Worm (Caenorhabditis elegans) whole organism, young adult: ENCODE measurements around the gene nduf-11.

Experiments
- B0019.2 ChIP-seq: fragments of 200-800 bp; sonication (Bioruptor generic); conservative IDR thresholded peaks from 2 replicates; pipeline ENCODE4 v1.3.6; 2022; ENCODE audit warnings: missing genetic modification reagents, missing genetic modification characterization, missing compliant biosample characterization
- B0035.1 ChIP-seq: sonication (generic microtip); optimal IDR thresholded peaks from 2 replicates; lab custom pipeline; 2016; ENCODE audit warnings: missing genetic modification characterization, mild to moderate bottlenecking, missing compliant biosample characterization, missing genotype, missing genetic modification reagents
- C17E4.6 ChIP-seq: fragments of 200-800 bp; sonication (Bioruptor generic); IDR thresholded peaks from 2 replicates; pipeline ENCODE4 v1.3.6; 2022; ENCODE audit warnings: missing genetic modification reagents, missing genetic modification characterization, missing compliant biosample characterization
- D2030.7 ChIP-seq: fragments of 200-800 bp; sonication (Bioruptor generic); IDR thresholded peaks from 2 replicates; pipeline ENCODE4 v1.3.6; 2022; ENCODE audit warnings: missing genetic modification reagents, missing genetic modification characterization, missing compliant biosample characterization
- F22D6.2 ChIP-seq: sonication (generic microtip); optimal IDR thresholded peaks from 2 replicates; lab custom pipeline; 2016; ENCODE audit warnings: mild to moderate bottlenecking, missing genetic modification characterization, missing compliant biosample characterization
- F23B12.7 ChIP-seq: sonication (generic microtip); optimal IDR thresholded peaks from 2 replicates; lab custom pipeline; 2017; ENCODE audit warnings: missing genetic modification characterization, mild to moderate bottlenecking, missing compliant biosample characterization, antibody characterized with exemption, moderate library complexity; ENCODE audit not compliant: insufficient read depth
- F39B2.1 ChIP-seq: fragments of 200-800 bp; sonication (Bioruptor generic); IDR thresholded peaks from 2 replicates; pipeline ENCODE4 v1.3.6; 2022; ENCODE audit warnings: missing genetic modification reagents, missing genetic modification characterization, missing compliant biosample characterization
- ZK185.1 ChIP-seq: sonication (generic microtip); optimal IDR thresholded peaks from 2 replicates; lab custom pipeline; 2016; ENCODE audit warnings: mild to moderate bottlenecking, missing genetic modification characterization, missing compliant biosample characterization; ENCODE audit not compliant: poor library complexity, severe bottlenecking
- akir-1 ChIP-seq: fragments of 200-800 bp; sonication (Bioruptor generic); optimal IDR thresholded peaks from 2 replicates; lab custom pipeline; 2018; ENCODE audit warnings: mild to moderate bottlenecking, missing genetic modification characterization, moderate library complexity, missing compliant biosample characterization
- bed-1 ChIP-seq: fragments of 200-800 bp; sonication (Bioruptor generic); IDR thresholded peaks from 2 replicates; pipeline ENCODE4 v1.3.6; 2022; ENCODE audit warnings: missing genetic modification reagents, missing genetic modification characterization, missing compliant biosample characterization
- cebp-1 ChIP-seq, 2 experiments: fragments of 200-800 bp in 1 of 2; sonication (Bioruptor generic) in 1 of 2; sonication (generic microtip) in 1 of 2; IDR thresholded peaks in 1 of 2; optimal IDR thresholded peaks in 1 of 2; 2 replicates each; pipeline versions ENCODE4 v1.3.6 to Lab custom; 2017 to 2022; ENCODE audit warnings: missing compliant biosample characterization in 2 of 2, missing genetic modification characterization in 2 of 2, mild to moderate bottlenecking in 1 of 2, missing genetic modification reagents in 1 of 2, moderate library complexity in 1 of 2
- ceh-79 ChIP-seq: sonication (generic microtip); optimal IDR thresholded peaks from 2 replicates; lab custom pipeline; 2017; ENCODE audit warnings: mild to moderate bottlenecking, missing genetic modification characterization, missing compliant biosample characterization
- ceh-91 ChIP-seq: fragments of 200-800 bp; sonication (Bioruptor generic); IDR thresholded peaks from 2 replicates; pipeline ENCODE4 v1.3.6; 2022; ENCODE audit warnings: missing genetic modification reagents, missing genetic modification characterization, missing compliant biosample characterization
- dox-1 ChIP-seq: fragments of 200-800 bp; sonication (Bioruptor generic); IDR thresholded peaks from 2 replicates; pipeline ENCODE4 v1.3.6; 2022; ENCODE audit warnings: missing genetic modification reagents, missing genetic modification characterization, missing compliant biosample characterization
- dpff-1 ChIP-seq: sonication (generic microtip); optimal IDR thresholded peaks from 2 replicates; lab custom pipeline; 2017; ENCODE audit warnings: mild to moderate bottlenecking, missing genetic modification characterization, missing compliant biosample characterization
- dpl-1 ChIP-seq: fragments of 150-350 bp; optimal IDR thresholded peaks from 2 replicates; lab custom pipeline; 2014; ENCODE audit warnings: missing biosample characterization, missing genetic modification reagents, missing genetic modification characterization
- egl-44 ChIP-seq: fragments of 200-800 bp; sonication (Bioruptor generic); IDR thresholded peaks from 2 replicates; pipeline ENCODE4 v1.3.6; 2022; ENCODE audit warnings: missing genetic modification reagents, missing genetic modification characterization, missing compliant biosample characterization
- ets-4 ChIP-seq: fragments of 200-800 bp; sonication (Bioruptor generic); optimal IDR thresholded peaks from 2 replicates; lab custom pipeline; 2018; ENCODE audit warnings: mild to moderate bottlenecking, missing genetic modification characterization, missing compliant biosample characterization
- hlh-12 ChIP-seq: sonication (generic microtip); optimal IDR thresholded peaks from 2 replicates; lab custom pipeline; 2016; ENCODE audit warnings: missing genetic modification characterization, missing compliant biosample characterization
- hmg-1.2 ChIP-seq: fragments of 200-800 bp; sonication (Bioruptor generic); IDR thresholded peaks from 2 replicates; pipeline ENCODE4 v1.3.6; 2022; ENCODE audit warnings: missing genetic modification reagents, missing genetic modification characterization, missing compliant biosample characterization
- let-526 ChIP-seq: fragments of 200-800 bp; sonication (Bioruptor generic); IDR thresholded peaks from 2 replicates; pipeline ENCODE4 v1.3.6; 2022; ENCODE audit warnings: missing genetic modification reagents, missing genetic modification characterization, missing compliant biosample characterization
- lin-35 ChIP-seq, 3 experiments: fragments of 150-350 bp in 2 of 3; sonication (generic microtip) in 1 of 3; optimal IDR thresholded peaks; 2 replicates each; lab custom pipeline; 2014 to 2018; ENCODE audit warnings: missing biosample characterization in 3 of 3, missing genetic modification characterization in 3 of 3, missing genetic modification reagents in 3 of 3
- lir-1 ChIP-seq: fragments of 200-800 bp; sonication (Bioruptor generic); conservative IDR thresholded peaks from 2 replicates; pipeline ENCODE4 v1.3.6; 2022; ENCODE audit warnings: missing genetic modification reagents, missing genetic modification characterization, missing compliant biosample characterization
- lsl-1 ChIP-seq: fragments of 200-800 bp; sonication (Bioruptor generic); optimal IDR thresholded peaks from 2 replicates; lab custom pipeline; 2018; ENCODE audit warnings: mild to moderate bottlenecking, missing genetic modification characterization, moderate library complexity, missing compliant biosample characterization
- madf-6 ChIP-seq: fragments of 200-800 bp; sonication (Bioruptor generic); IDR thresholded peaks from 2 replicates; pipeline ENCODE4 v1.3.6; 2022; ENCODE audit warnings: missing genetic modification reagents, missing genetic modification characterization, missing compliant biosample characterization
- nfya-1 ChIP-seq: sonication (generic microtip); optimal IDR thresholded peaks from 2 replicates; lab custom pipeline; 2017; ENCODE audit warnings: antibody characterized with exemption, missing compliant biosample characterization, missing genetic modification characterization, borderline replicate concordance; ENCODE audit not compliant: insufficient read depth
- nfyb-1 ChIP-seq: fragments of 200-800 bp; sonication (Bioruptor generic); IDR thresholded peaks from 2 replicates; pipeline ENCODE4 v1.3.6; 2022; ENCODE audit warnings: missing genetic modification reagents, missing genetic modification characterization, missing compliant biosample characterization
- nhr-120 ChIP-seq: fragments of 200-800 bp; sonication (Bioruptor generic); IDR thresholded peaks from 2 replicates; pipeline ENCODE4 v1.3.6; 2022; ENCODE audit warnings: missing genetic modification characterization, missing compliant biosample characterization
- nhr-80 ChIP-seq: sonication (generic microtip); optimal IDR thresholded peaks from 2 replicates; lab custom pipeline; 2016; ENCODE audit warnings: missing genetic modification characterization, missing compliant biosample characterization
- nhr-90 ChIP-seq: sonication (generic microtip); optimal IDR thresholded peaks from 2 replicates; lab custom pipeline; 2016; ENCODE audit warnings: missing genotype, mild to moderate bottlenecking, missing genetic modification characterization, missing compliant biosample characterization
- pbrm-1 ChIP-seq: fragments of 200-800 bp; sonication (Bioruptor generic); IDR thresholded peaks from 2 replicates; pipeline ENCODE4 v1.3.6; 2022; ENCODE audit warnings: missing genetic modification reagents, missing genetic modification characterization, missing compliant biosample characterization
- repo-1 ChIP-seq: sonication (generic microtip); optimal IDR thresholded peaks from 2 replicates; lab custom pipeline; 2017; ENCODE audit warnings: mild to moderate bottlenecking, missing genetic modification characterization, missing compliant biosample characterization
- snpc-1.3 ChIP-seq: sonication (generic microtip); optimal IDR thresholded peaks from 2 replicates; lab custom pipeline; 2017; ENCODE audit warnings: missing genetic modification characterization, mild to moderate bottlenecking, missing compliant biosample characterization, antibody characterized with exemption, moderate library complexity, missing genotype, missing genetic modification reagents; ENCODE audit not compliant: insufficient read depth
- snpc-3.4 ChIP-seq: sonication (generic microtip); optimal IDR thresholded peaks from 2 replicates; lab custom pipeline; 2017; ENCODE audit warnings: missing genetic modification characterization, mild to moderate bottlenecking, missing compliant biosample characterization, antibody characterized with exemption, moderate library complexity, missing genotype, missing genetic modification reagents
- tbp1 ChIP-seq: fragments of 200-800 bp; sonication (Bioruptor generic); optimal IDR thresholded peaks from 2 replicates; lab custom pipeline; 2018; ENCODE audit warnings: mild to moderate bottlenecking, missing genetic modification characterization, missing compliant biosample characterization
- unc-62 ChIP-seq: fragments of 150-350 bp; optimal IDR thresholded peaks from 2 replicates; lab custom pipeline; 2014; ENCODE audit warnings: missing biosample characterization, missing genetic modification reagents, missing genetic modification characterization
- zfh-2 ChIP-seq: fragments of 200-800 bp; sonication (Bioruptor generic); conservative IDR thresholded peaks from 2 replicates; pipeline ENCODE4 v1.3.6; 2022; ENCODE audit warnings: missing genetic modification reagents, missing genetic modification characterization, missing compliant biosample characterization
- ztf-25 ChIP-seq: fragments of 200-800 bp; sonication (Bioruptor generic); IDR thresholded peaks from 2 replicates; pipeline ENCODE4 v1.3.6; 2022; ENCODE audit warnings: missing genetic modification reagents, missing genetic modification characterization, missing compliant biosample characterization
- ztf-28 ChIP-seq: fragments of 200-800 bp; sonication (Bioruptor generic); IDR thresholded peaks from 2 replicates; pipeline ENCODE4 v1.3.6; 2022; ENCODE audit warnings: missing genetic modification reagents, missing genetic modification characterization, missing compliant biosample characterization

The nduf-11 gene

ce11 chrII:11305627-11306449, 39.6 kb downstream of the nduf-11 start, which contains the start of gene rsf-1 (continued):
- TF ChIP-seq hlh-12 (tag; lab: Kevin White, UChicago) (no peak), egl-44 (no peak), zfh-2 (peak; percentile 64), ets-4 (no peak), lin-35 (GFP tag; optimal IDR thresholded peaks at IDR 0.05; lab: Kevin White, UChicago) (no peak), nfyb-1 (GFP tag; lab: Robert Waterston, UW) (peak; percentile 24; the same call in 1 of the 2 replicates), dpff-1 (tag; lab: Kevin White, UChicago) (no peak), nhr-90 (tag; lab: Kevin White, UChicago) (peak; percentile 15), dox-1 (peak; percentile 37; the same call in 1 of the 2 replicates), tbp1 (GFP tag; lab: Kevin White, UChicago) (peak; percentile 81), B0035.1 (tag; lab: Kevin White, UChicago) (no peak)

- TF ChIP-seq nhr-80 (tag; lab: Kevin White, UChicago) (no peak), ztf-28 (GFP tag; lab: Robert Waterston, UW) (no peak), bed-1 (no peak), madf-6 (GFP tag; lab: Robert Waterston, UW) (peak; percentile 42; the same call in 1 of the 2 replicates), snpc-1.3 (peak; percentile 9), lir-1 (GFP tag; lab: Robert Waterston, UW) (no peak)
These were observed 42.8 kb downstream of the nduf-11 start, which contains the start of gene samp-1 for ce11 chrII:11302591-11302990. Gene samp-1 (plus strand): TSS chrII:11302891.

- no peak for TF ChIP-seq F23B12.7 (tag; lab: Kevin White, UChicago)
- TF ChIP-seq B0019.2 (GFP tag; lab: Robert Waterston, UW): no peak
- peak; percentile 0 for TF ChIP-seq snpc-3.4 (tag; lab: Kevin White, UChicago)
- no peak for TF ChIP-seq ceh-91 (GFP tag; lab: Robert Waterston, UW)
- no peak for TF ChIP-seq ZK185.1 (tag; lab: Kevin White, UChicago)
- TF ChIP-seq C17E4.6: no peak
- TF ChIP-seq nhr-120 (GFP tag; lab: Robert Waterston, UW): no peak
- no peak for TF ChIP-seq lsl-1 (GFP tag; lab: Kevin White, UChicago)
- no peak for TF ChIP-seq let-526 (GFP tag; lab: Robert Waterston, UW)
- TF ChIP-seq ztf-25 (GFP tag; lab: Robert Waterston, UW): no peak
- TF ChIP-seq F39B2.1 (GFP tag; lab: Robert Waterston, UW): no peak
- TF ChIP-seq akir-1 (GFP tag; lab: Kevin White, UChicago): no peak
- no peak for TF ChIP-seq repo-1
- TF ChIP-seq hmg-1.2 (GFP tag; lab: Robert Waterston, UW): no peak
- TF ChIP-seq nfya-1 (tag; lab: Kevin White, UChicago): no peak
- TF ChIP-seq B0035.1 (tag; lab: Kevin White, UChicago): no peak
- no peak for TF ChIP-seq D2030.7 (GFP tag; lab: Robert Waterston, UW)
- no peak for TF ChIP-seq dpl-1 (GFP tag; lab: Kevin White, UChicago)
- TF ChIP-seq cebp-1 (GFP tag; IDR thresholded peaks at IDR 0.05; lab: Robert Waterston, UW): no peak
- TF ChIP-seq cebp-1 (tag; optimal IDR thresholded peaks at IDR 0.05; lab: Kevin White, UChicago): peak; percentile 15
- 0 out of 2 replicates have a peak, but pooled peaks have one; percentile 37 for TF ChIP-seq pbrm-1 (GFP tag; lab: Robert Waterston, UW)
- TF ChIP-seq unc-62 (GFP tag; lab: Kevin White, UChicago): no peak
- no peak for TF ChIP-seq F22D6.2 (tag; lab: Kevin White, UChicago)
- no peak for TF ChIP-seq ceh-79 (tag; lab: Kevin White, UChicago)
These were observed 44.4 kb downstream of the nduf-11 start, which contains the start of gene raga-1 for ce11 chrII:11301059-11301458. Gene raga-1 (plus strand): TSS chrII:11301359.
